Worm (Caenorhabditis elegans) whole organism, L1 larva: ENCODE measurements around the gene ell-1.

ENCODE experiments used
- elt-3 ChIP-seq, 6 experiments: fragments of 150-350 bp in 1 of 6; sonication (generic microtip); optimal IDR thresholded peaks; 2 replicates each; lab custom pipeline; 2017 to 2018; ENCODE audit warnings: missing biosample characterization in 6 of 6, missing genetic modification characterization in 6 of 6, inconsistent platforms in 1 of 6
- lir-3 ChIP-seq: sonication (generic microtip); optimal IDR thresholded peaks from 2 replicates; lab custom pipeline; 2016; ENCODE audit warnings: mild to moderate bottlenecking, missing genetic modification characterization, moderate library complexity, missing compliant biosample characterization; ENCODE audit not compliant: poor library complexity

DNA sequence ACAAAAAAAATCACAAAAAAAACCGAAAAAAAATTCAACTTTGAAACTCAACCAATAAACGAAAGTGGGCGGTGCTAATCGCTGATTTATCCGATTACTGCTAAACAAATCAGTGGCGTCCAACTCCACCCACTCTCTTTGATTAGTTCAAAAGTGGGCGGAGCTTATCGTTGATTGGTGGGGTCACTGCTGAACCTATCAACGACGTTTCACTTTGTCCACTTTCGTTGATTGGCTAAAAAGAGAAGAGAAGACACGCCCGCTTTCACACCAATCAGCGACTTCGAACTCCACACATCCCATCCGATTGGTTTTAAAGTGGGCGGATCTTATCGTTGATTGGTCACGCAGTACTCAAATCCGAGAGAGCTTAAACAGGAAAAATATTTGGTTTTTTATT, 29.7 kb downstream of the ell-1 start:
- TF ChIP-seq lir-3 (tag; lab: Kevin White, UChicago) (no peak), elt-3 (tag; optimal IDR thresholded peaks at IDR 0.05; lab: Kevin White, UChicago) (no peak)
